Worm (Caenorhabditis elegans) whole organism, L2 larva: ENCODE results near the gene C07B5.4.
A peak's percentile ranks its signal among the peaks of the same experiment; 100 is the strongest.

Experiments used
- C34F6.9 ChIP-seq: fragments of 150-350 bp; optimal IDR thresholded peaks from 2 replicates; lab custom pipeline; 2014; ENCODE audit warnings: missing biosample characterization, missing genetic modification characterization
- F13H6.1 ChIP-seq: sonication (generic microtip); optimal IDR thresholded peaks from 2 replicates; lab custom pipeline; 2016; ENCODE audit warnings: missing genetic modification characterization, missing compliant biosample characterization
- Y55F3AM.14 ChIP-seq: fragments of 200-800 bp; sonication (Bioruptor generic); optimal IDR thresholded peaks from 2 replicates; lab custom pipeline; 2018; ENCODE audit warnings: mild to moderate bottlenecking, missing genetic modification characterization, missing compliant biosample characterization
- alr-1 ChIP-seq: fragments of 150-350 bp; optimal IDR thresholded peaks from 2 replicates; lab custom pipeline; 2014; ENCODE audit warnings: missing biosample characterization, missing genetic modification characterization
- aly-2 ChIP-seq: fragments of 150-350 bp; optimal IDR thresholded peaks from 2 replicates; lab custom pipeline; 2014; ENCODE audit warnings: missing biosample characterization, missing genetic modification characterization
- blmp-1 ChIP-seq: sonication (generic microtip); optimal IDR thresholded peaks from 2 replicates; lab custom pipeline; 2017; ENCODE audit warnings: missing genetic modification characterization, mild to moderate bottlenecking, missing compliant biosample characterization, antibody characterized with exemption, moderate library complexity; ENCODE audit not compliant: insufficient read depth
- ceh-16 ChIP-seq: fragments of 150-350 bp; optimal IDR thresholded peaks from 2 replicates; lab custom pipeline; 2014; ENCODE audit warnings: missing biosample characterization, missing genetic modification characterization
- ceh-82 ChIP-seq: fragments of 150-350 bp; optimal IDR thresholded peaks from 2 replicates; lab custom pipeline; 2014; ENCODE audit warnings: missing biosample characterization, missing genetic modification characterization
- crh-2 ChIP-seq: sonication (generic microtip); optimal IDR thresholded peaks from 2 replicates; lab custom pipeline; 2017; ENCODE audit warnings: missing biosample characterization, missing genetic modification characterization
- egl-27 ChIP-seq: sonication (generic microtip); optimal IDR thresholded peaks from 3 replicates; lab custom pipeline; 2017; ENCODE audit warnings: missing biosample characterization, missing genetic modification reagents, missing genetic modification characterization
- elt-1 ChIP-seq: fragments of 150-350 bp; optimal IDR thresholded peaks from 2 replicates; lab custom pipeline; 2014; ENCODE audit warnings: missing biosample characterization, missing genetic modification characterization
- fos-1 ChIP-seq: fragments of 150-350 bp; optimal IDR thresholded peaks from 2 replicates; lab custom pipeline; 2014; ENCODE audit warnings: missing biosample characterization, missing genetic modification characterization
- gmeb-1 ChIP-seq: fragments of 150-350 bp; optimal IDR thresholded peaks from 2 replicates; lab custom pipeline; 2014; ENCODE audit warnings: missing biosample characterization, missing genetic modification characterization
- lin-11 ChIP-seq: fragments of 150-350 bp; sonication (generic microtip); optimal IDR thresholded peaks from 2 replicates; lab custom pipeline; 2014; ENCODE audit warnings: missing biosample characterization, missing genetic modification characterization, inconsistent platforms, mixed read lengths
- lin-39 ChIP-seq: fragments of 150-350 bp; optimal IDR thresholded peaks from 2 replicates; lab custom pipeline; 2014; ENCODE audit warnings: missing biosample characterization, missing genetic modification reagents, missing genetic modification characterization
- lsy-2 ChIP-seq, 2 experiments: fragments of 150-350 bp in 1 of 2; sonication (generic microtip) in 1 of 2; optimal IDR thresholded peaks; 2 replicates each; lab custom pipeline; 2014 to 2017; ENCODE audit warnings: missing biosample characterization in 2 of 2, missing genetic modification characterization in 2 of 2
- mab-5 ChIP-seq: fragments of 150-350 bp; optimal IDR thresholded peaks from 2 replicates; lab custom pipeline; 2014; ENCODE audit warnings: missing biosample characterization, missing genetic modification characterization
- mdl-1 ChIP-seq, 2 experiments: fragments of 150-350 bp in 1 of 2; sonication (generic microtip) in 1 of 2; optimal IDR thresholded peaks; 2 replicates each; lab custom pipeline; 2017; ENCODE audit warnings: missing biosample characterization in 2 of 2, missing genetic modification characterization in 2 of 2
- nhr-11 ChIP-seq: fragments of 150-350 bp; optimal IDR thresholded peaks from 2 replicates; lab custom pipeline; 2014; ENCODE audit warnings: missing biosample characterization, missing genetic modification characterization
- nhr-129 ChIP-seq: fragments of 150-350 bp; optimal IDR thresholded peaks from 2 replicates; lab custom pipeline; 2014; ENCODE audit warnings: missing biosample characterization, missing genetic modification characterization
- nhr-21 ChIP-seq: fragments of 150-350 bp; optimal IDR thresholded peaks from 2 replicates; lab custom pipeline; 2014; ENCODE audit warnings: missing biosample characterization, missing genetic modification characterization
- nhr-25 ChIP-seq: fragments of 150-350 bp; sonication (generic microtip); optimal IDR thresholded peaks from 3 replicates; lab custom pipeline; 2014; ENCODE audit warnings: missing biosample characterization, missing genetic modification characterization
- nhr-6 ChIP-seq: fragments of 150-350 bp; optimal IDR thresholded peaks from 2 replicates; lab custom pipeline; 2014; ENCODE audit warnings: missing biosample characterization, missing genetic modification characterization
- nhr-77 ChIP-seq: fragments of 150-350 bp; optimal IDR thresholded peaks from 2 replicates; lab custom pipeline; 2014; ENCODE audit warnings: missing biosample characterization, missing genetic modification characterization
- sem-4 ChIP-seq: fragments of 150-350 bp; optimal IDR thresholded peaks from 2 replicates; lab custom pipeline; 2014; ENCODE audit warnings: missing biosample characterization, missing genetic modification reagents, missing genetic modification characterization
- skn-1 ChIP-seq: sonication (generic microtip); optimal IDR thresholded peaks from 2 replicates; lab custom pipeline; 2017; ENCODE audit warnings: missing biosample characterization, missing genetic modification characterization
- sma-3 ChIP-seq: sonication (generic microtip); optimal IDR thresholded peaks from 2 replicates; lab custom pipeline; 2016; ENCODE audit warnings: missing genetic modification reagents, missing genetic modification characterization, missing compliant biosample characterization
- sma-9 ChIP-seq, 2 experiments: fragments of 150-350 bp in 1 of 2; sonication (generic microtip) in 1 of 2; optimal IDR thresholded peaks; 2 replicates each; lab custom pipeline; 2014 to 2016; ENCODE audit warnings: missing genetic modification characterization in 2 of 2, mild to moderate bottlenecking in 1 of 2, missing biosample characterization in 1 of 2, missing compliant biosample characterization in 1 of 2, missing genetic modification reagents in 1 of 2, moderate library complexity in 1 of 2
- snpc-4 ChIP-seq: fragments of 150-350 bp; optimal IDR thresholded peaks from 2 replicates; lab custom pipeline; 2014; ENCODE audit warnings: missing biosample characterization, missing genetic modification characterization
- unc-55 ChIP-seq: fragments of 150-350 bp; sonication (generic microtip); optimal IDR thresholded peaks from 3 replicates; lab custom pipeline; 2014; ENCODE audit warnings: missing biosample characterization, missing genetic modification reagents, missing genetic modification characterization
- unc-62 ChIP-seq: fragments of 150-350 bp; optimal IDR thresholded peaks from 2 replicates; lab custom pipeline; 2014; ENCODE audit warnings: missing biosample characterization, missing genetic modification reagents, missing genetic modification characterization
- zag-1 ChIP-seq: fragments of 150-350 bp; optimal IDR thresholded peaks from 2 replicates; lab custom pipeline; 2014; ENCODE audit warnings: missing biosample characterization, missing genetic modification characterization
- ztf-11 ChIP-seq: sonication (generic microtip); optimal IDR thresholded peaks from 2 replicates; lab custom pipeline; 2017; ENCODE audit warnings: missing biosample characterization, missing genetic modification characterization
- ztf-4 ChIP-seq: fragments of 150-350 bp; optimal IDR thresholded peaks from 2 replicates; lab custom pipeline; 2014; ENCODE audit warnings: missing biosample characterization, missing genetic modification characterization

C07B5.4 gene

ce11 chrX:9536665-9537064 is 7.2 kb downstream of the C07B5.4 start, which contains the start of gene C07B5.8:
C07B5.8 (minus strand) TSS chrX:9536765.
- TF ChIP-seq blmp-1 (no peak), nhr-25 (tag; lab: Kevin White, UChicago) (no peak), ceh-82 (tag; lab: Kevin White, UChicago) (no peak)
- TF ChIP-seq, all 48 proteins: peak for 0

- TF ChIP-seq unc-55 (GFP tag; lab: Kevin White, UChicago) (no peak), nhr-21 (tag; lab: Kevin White, UChicago) (peak; percentile 31), crh-2 (tag; lab: Kevin White, UChicago) (peak; percentile 62), nhr-129 (tag; lab: Kevin White, UChicago) (peak; percentile 54), nhr-11 (no peak), gmeb-1 (tag; lab: Kevin White, UChicago) (no peak), lin-11 (no peak), blmp-1 (peak; percentile 84), nhr-25 (tag; lab: Kevin White, UChicago) (peak; percentile 73), sma-3 (peak; percentile 30), skn-1 (no peak), ztf-11 (no peak), snpc-4 (no peak), sma-9 (GFP tag; optimal IDR thresholded peaks at IDR 0.05; lab: Kevin White, UChicago) (peak; percentile 67), sma-9 (tag; optimal IDR thresholded peaks at IDR 0.05; lab: Kevin White, UChicago) (no peak)
Observed at ce11 chrX:9537538-9538172, 8.2 kb downstream of the C07B5.4 start.

ce11 chrX:9539294-9540030 is 10.0 kb downstream of the C07B5.4 start, which contains the start of gene nuc-1:
nuc-1 (plus strand) TSS chrX:9539905.
- peak; percentile 69 for TF ChIP-seq fos-1 (tag; lab: Kevin White, UChicago)
- no peak for TF ChIP-seq alr-1 (tag; lab: Kevin White, UChicago)
- no peak for TF ChIP-seq C34F6.9 (tag; lab: Kevin White, UChicago)
- TF ChIP-seq mab-5 (tag; lab: Kevin White, UChicago), result no peak
- TF ChIP-seq, all 48 proteins: peak for 1

- TF ChIP-seq crh-2 (tag; lab: Kevin White, UChicago), result peak; percentile 79
- TF ChIP-seq sem-4, result no peak
- peak; percentile 94 for TF ChIP-seq fos-1 (tag; lab: Kevin White, UChicago)
- TF ChIP-seq sma-3, result peak; percentile 49
- TF ChIP-seq F13H6.1, result peak; percentile 61
- no peak for TF ChIP-seq nhr-6 (tag; lab: Kevin White, UChicago)
- TF ChIP-seq lin-39 (tag; lab: Kevin White, UChicago), result no peak
- TF ChIP-seq unc-55 (GFP tag; lab: Kevin White, UChicago), result no peak
- peak; percentile 90 for TF ChIP-seq sma-9 (GFP tag; optimal IDR thresholded peaks at IDR 0.05; lab: Kevin White, UChicago)
- no peak for TF ChIP-seq sma-9 (tag; optimal IDR thresholded peaks at IDR 0.05; lab: Kevin White, UChicago)
- TF ChIP-seq zag-1, result no peak
- TF ChIP-seq lsy-2 (tag; optimal IDR thresholded peaks at IDR 0.05; lab: Kevin White, UChicago), result no peak
- TF ChIP-seq gmeb-1 (tag; lab: Kevin White, UChicago), result peak; percentile 18
- TF ChIP-seq C34F6.9 (tag; lab: Kevin White, UChicago), result no peak
- no peak for TF ChIP-seq ztf-4
- TF ChIP-seq mab-5 (tag; lab: Kevin White, UChicago), result no peak
- no peak for TF ChIP-seq elt-1
- TF ChIP-seq mdl-1 (tag; optimal IDR thresholded peaks at IDR 0.05; lab: Kevin White, UChicago), result peak in 1 of 2 experiments; percentile 44
- TF ChIP-seq nhr-129 (tag; lab: Kevin White, UChicago), result peak; percentile 51
- no peak for TF ChIP-seq aly-2
Observed at ce11 chrX:9540464-9540863, 11.0 kb downstream of the C07B5.4 start.

ce11 chrX:9543352-9543751 is 13.9 kb downstream of the C07B5.4 start, which contains the start of gene F49E2.5:
F49E2.5 (plus strand) TSS chrX:9543652.
- no peak for TF ChIP-seq sem-4
- TF ChIP-seq F13H6.1, result peak; percentile 5

ce11 chrX:9544405-9544804 is 14.9 kb downstream of the C07B5.4 start:
- no peak for TF ChIP-seq egl-27 (tag; lab: Kevin White, UChicago)
- TF ChIP-seq zag-1, result no peak
- peak; percentile 60 for TF ChIP-seq F13H6.1
- TF ChIP-seq crh-2 (tag; lab: Kevin White, UChicago), result peak; percentile 58
- no peak for TF ChIP-seq snpc-4
- no peak for TF ChIP-seq ceh-16 (tag; lab: Kevin White, UChicago)
- TF ChIP-seq nhr-129 (tag; lab: Kevin White, UChicago), result peak; percentile 74
- peak in 1 of 2 experiments; percentile 23 for TF ChIP-seq lsy-2 (tag; optimal IDR thresholded peaks at IDR 0.05; lab: Kevin White, UChicago)
- TF ChIP-seq sma-9 (GFP tag; optimal IDR thresholded peaks at IDR 0.05; lab: Kevin White, UChicago), result peak; percentile 25
- no peak for TF ChIP-seq sma-9 (tag; optimal IDR thresholded peaks at IDR 0.05; lab: Kevin White, UChicago)
- no peak for TF ChIP-seq mdl-1 (tag; optimal IDR thresholded peaks at IDR 0.05; lab: Kevin White, UChicago)
- TF ChIP-seq blmp-1, result peak; percentile 61
- TF ChIP-seq nhr-25 (tag; lab: Kevin White, UChicago), result no peak
- no peak for TF ChIP-seq unc-55 (GFP tag; lab: Kevin White, UChicago)
- TF ChIP-seq nhr-77 (tag; lab: Kevin White, UChicago), result no peak
- no peak for TF ChIP-seq unc-62 (GFP tag; lab: Kevin White, UChicago)
- TF ChIP-seq C34F6.9 (tag; lab: Kevin White, UChicago), result peak; percentile 60
- no peak for TF ChIP-seq Y55F3AM.14 (GFP tag; lab: Kevin White, UChicago)
